Worm (Caenorhabditis elegans): ENCODE data around the gene F35D11.3.

- TF ChIP-seq unc-42 (tag; optimal IDR thresholded peaks at IDR 0.05), result no peak
- TF ChIP-seq lin-11 (tag; optimal IDR thresholded peaks at IDR 0.05), result no peak
- TF ChIP-seq hlh-30 (tag; optimal IDR thresholded peaks at IDR 0.05; ENCODE audit: insufficient read depth), result no peak
- TF ChIP-seq ceh-18 (tag; optimal IDR thresholded peaks at IDR 0.05), result no peak
- TF ChIP-seq nfya-1 (tag; optimal IDR thresholded peaks at IDR 0.05), result no peak
- TF ChIP-seq fkh-10 (GFP tag; optimal IDR thresholded peaks at IDR 0.05), result no peak
- no peak for TF ChIP-seq sdc-2 (tag; optimal IDR thresholded peaks at IDR 0.05)
- TF ChIP-seq nhr-11 (tag; optimal IDR thresholded peaks at IDR 0.05), result no peak
These were observed 10.7 kb upstream of the F35D11.3 start for ce11 chrII:4597441-4597840.

All from whole organism, late embryonic.